Worm (Caenorhabditis elegans): ENCODE results near the gene F48G7.10.

DNA sequence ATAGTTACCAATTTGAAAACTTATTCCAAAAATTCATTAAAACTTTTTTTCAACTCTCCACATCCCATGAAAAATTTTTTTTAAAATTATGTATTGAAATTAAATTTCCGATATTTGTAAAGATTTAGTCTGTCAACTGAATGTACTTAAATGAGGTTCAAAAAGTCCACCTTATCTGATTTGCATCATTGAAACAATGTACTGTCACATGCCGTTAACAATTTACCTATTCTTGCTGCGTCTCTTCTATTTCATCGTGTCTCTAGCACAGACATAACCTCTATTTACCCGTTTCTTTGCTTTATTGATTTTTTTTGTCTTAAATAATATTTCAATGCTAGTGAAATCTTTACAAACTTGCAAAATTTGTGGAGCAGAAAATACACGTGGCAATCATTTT, 24.5 kb downstream of the F48G7.10 start, which contains the start of gene nhr-90:
- TF ChIP-seq ctbp-1 (GFP tag; IDR thresholded peaks at IDR 0.05) (no peak), pha-4 (GFP tag; IDR thresholded peaks at IDR 0.05) (no peak), pha-4 (tag; optimal IDR thresholded peaks at IDR 0.05) (no peak), zfp-2 (tag; optimal IDR thresholded peaks at IDR 0.05) (no peak), ztf-11 (tag; optimal IDR thresholded peaks at IDR 0.05) (no peak), aly-2 (tag; optimal IDR thresholded peaks at IDR 0.05) (no peak), madf-5 (GFP tag; IDR thresholded peaks at IDR 0.05) (no peak), nhr-6 (tag; optimal IDR thresholded peaks at IDR 0.05) (no peak), unc-39 (tag; optimal IDR thresholded peaks at IDR 0.05) (no peak), F37D6.2 (tag; optimal IDR thresholded peaks at IDR 0.05) (no peak), Y105C5A.15 (GFP tag; IDR thresholded peaks at IDR 0.05) (no peak), unc-62 (GFP tag; optimal IDR thresholded peaks at IDR 0.05 in 1 of 2) (no peak), unc-62 (tag; optimal IDR thresholded peaks at IDR 0.05) (no peak), lsy-2 (tag; optimal IDR thresholded peaks at IDR 0.05) (no peak), dpl-1 (GFP tag; optimal IDR thresholded peaks at IDR 0.05) (no peak), arid-1 (GFP tag; conservative IDR thresholded peaks at IDR 0.05) (no peak)
